Fruit fly (Drosophila melanogaster): ENCODE data around the gene GstT3.

Gene GstT3

dm6 chrX:20502252-20502651, 35.0 kb downstream of the GstT3 start:
- TF ChIP-seq Ets21C (GFP tag; optimal IDR thresholded peaks at IDR 0.05) (no peak), Sox14 (GFP tag; optimal IDR thresholded peaks at IDR 0.05) (no peak), Ets96B (tag; optimal IDR thresholded peaks at IDR 0.05) (no peak), CG34406 (GFP tag; optimal IDR thresholded peaks at IDR 0.05) (no peak)

- no peak for TF ChIP-seq Eip93F (GFP tag; optimal IDR thresholded peaks at IDR 0.05)
- no peak; the same call in 2 of the 3 replicates for TF ChIP-seq CG8119 (GFP tag; IDR thresholded peaks at IDR 0.05)
- peak; percentile 34 for TF ChIP-seq cyc (GFP tag; optimal IDR thresholded peaks at IDR 0.05)
- peak; percentile 50 for TF ChIP-seq pdm3 (GFP tag; optimal IDR thresholded peaks at IDR 0.05)
- peak; percentile 59 for TF ChIP-seq CG10669 (GFP tag; optimal IDR thresholded peaks at IDR 0.05)
- no peak for TF ChIP-seq CG11294 (GFP tag; IDR thresholded peaks at IDR 0.05)
- TF ChIP-seq fd85E (GFP tag; optimal IDR thresholded peaks at IDR 0.05): no peak
- TF ChIP-seq Sox14 (GFP tag; optimal IDR thresholded peaks at IDR 0.05): peak; percentile 58
- peak; percentile 31 for TF ChIP-seq CG3032 (tag; optimal IDR thresholded peaks at IDR 0.05)
- peak; percentile 2 for TF ChIP-seq net (GFP tag; optimal IDR thresholded peaks at IDR 0.05)
- peak; percentile 82 for TF ChIP-seq Eip78C (GFP tag)
- no peak for TF ChIP-seq CG3919 (GFP tag; optimal IDR thresholded peaks at IDR 0.05)
- TF ChIP-seq Lpt (GFP tag; optimal IDR thresholded peaks at IDR 0.05): no peak
- TF ChIP-seq Ets21C (GFP tag; optimal IDR thresholded peaks at IDR 0.05): peak; percentile 21
- no peak for TF ChIP-seq CG11902 (GFP tag; optimal IDR thresholded peaks at IDR 0.05)
- no peak for TF ChIP-seq eg (GFP tag; IDR thresholded peaks at IDR 0.05)
- peak; percentile 86 for TF ChIP-seq fkh (GFP tag; optimal IDR thresholded peaks at IDR 0.05)
- TF ChIP-seq spab (GFP tag; optimal IDR thresholded peaks at IDR 0.05): peak; percentile 39
- TF ChIP-seq Sox102F (GFP tag; optimal IDR thresholded peaks at IDR 0.05): peak; percentile 57
- no peak for TF ChIP-seq Hr38 (GFP tag; optimal IDR thresholded peaks at IDR 0.05)
- TF ChIP-seq acj6 (GFP tag; optimal IDR thresholded peaks at IDR 0.05): peak; percentile 27
- TF ChIP-seq topi (GFP tag; optimal IDR thresholded peaks at IDR 0.05): peak; percentile 62
- no peak for TF ChIP-seq fd59A (GFP tag; optimal IDR thresholded peaks at IDR 0.05)
- TF ChIP-seq CG7368 (GFP tag; optimal IDR thresholded peaks at IDR 0.05): no peak
- no peak for TF ChIP-seq CG8319 (GFP tag; optimal IDR thresholded peaks at IDR 0.05)
- TF ChIP-seq lz (GFP tag; optimal IDR thresholded peaks at IDR 0.05): peak; percentile 61
- no peak for TF ChIP-seq CG4318 (GFP tag; optimal IDR thresholded peaks at IDR 0.05)
- no peak for TF ChIP-seq vri (GFP tag; optimal IDR thresholded peaks at IDR 0.05)
- peak; percentile 23 for TF ChIP-seq CG8632 (GFP tag; optimal IDR thresholded peaks at IDR 0.05)
- no peak for TF ChIP-seq dac (GFP tag; optimal IDR thresholded peaks at IDR 0.05)
- TF ChIP-seq CG6163 (GFP tag; IDR thresholded peaks at IDR 0.05): no peak
- TF ChIP-seq CG16779 (tag; optimal IDR thresholded peaks at IDR 0.05): peak; percentile 13
- no peak for TF ChIP-seq CG11762 (GFP tag; optimal IDR thresholded peaks at IDR 0.05; ENCODE audit: insufficient read depth)
- peak; percentile 20 for TF ChIP-seq CG9139 (GFP tag; optimal IDR thresholded peaks at IDR 0.05)
- peak; percentile 25; the same call in 1 of the 2 replicates for TF ChIP-seq CG15336 (GFP tag; IDR thresholded peaks at IDR 0.05)
- peak; percentile 29 for TF ChIP-seq Blimp-1 (GFP tag; optimal IDR thresholded peaks at IDR 0.05)
- TF ChIP-seq CG31627 (GFP tag; optimal IDR thresholded peaks at IDR 0.05): peak; percentile 43
- no peak for TF ChIP-seq CG1621 (tag; optimal IDR thresholded peaks at IDR 0.05)
- peak; percentile 56 for TF ChIP-seq Hr4 (GFP tag; optimal IDR thresholded peaks at IDR 0.05)
- no peak for TF ChIP-seq CG6854 (GFP tag; optimal IDR thresholded peaks at IDR 0.05)
- peak; percentile 10 for TF ChIP-seq dsx (GFP tag; optimal IDR thresholded peaks at IDR 0.05; ENCODE audit: poor library complexity, severe bottlenecking)
- TF ChIP-seq CG6808 (GFP tag; optimal IDR thresholded peaks at IDR 0.05): peak; percentile 9
- TF ChIP-seq Eip75B (GFP tag; optimal IDR thresholded peaks at IDR 0.05): peak; percentile 37
- TF ChIP-seq Met (GFP tag; optimal IDR thresholded peaks at IDR 0.05): peak; percentile 68
- 0 out of 2 replicates have a peak, but pooled peaks have one; percentile 17 for TF ChIP-seq Gug (GFP tag; IDR thresholded peaks at IDR 0.05)
- peak; percentile 37 for TF ChIP-seq CG6792 (GFP tag; optimal IDR thresholded peaks at IDR 0.05)
- peak; percentile 18 for TF ChIP-seq CG6276 (GFP tag; optimal IDR thresholded peaks at IDR 0.05)
Observed at dm6 chrX:20502776-20503503, 35.7 kb downstream of the GstT3 start.
